Worm (Caenorhabditis elegans) whole organism, L4/young adult: ENCODE results near the gene Y67D8A.2.

Experiments
- W03F9.2 ChIP-seq: fragments of 150-350 bp; optimal IDR thresholded peaks from 2 replicates; lab custom pipeline; 2014; ENCODE audit warnings: missing biosample characterization, missing genetic modification characterization
- him-1 ChIP-seq: sonication (generic microtip); optimal IDR thresholded peaks from 2 replicates; lab custom pipeline; 2016; ENCODE audit warnings: missing genotype, missing genetic modification reagents, missing genetic modification characterization, missing compliant biosample characterization

- TF ChIP-seq him-1 (tag; lab: Kevin White, UChicago), result no peak
- no peak for TF ChIP-seq W03F9.2
Measured at ce11 chrIV:3250020-3250419, 27.8 kb downstream of the Y67D8A.2 start.
